Fruit fly (Drosophila melanogaster): ENCODE measurements around the gene RagA-B.

Gene RagA-B

dm6 chr3R:8984141-8984540 lies at the start of gene RagA-B:
TSS of gene RagA-B (minus strand) at chr3R:8984315.
- TF ChIP-seq ttk (optimal IDR thresholded peaks at IDR 0.05): no peak
- no peak for TF ChIP-seq h (optimal IDR thresholded peaks at IDR 0.05)
- TF ChIP-seq Sin3A (optimal IDR thresholded peaks at IDR 0.05): no peak
- TF ChIP-seq Myc (optimal IDR thresholded peaks at IDR 0.05): no peak
- no peak for TF ChIP-seq psq (optimal IDR thresholded peaks at IDR 0.05)
- TF ChIP-seq insv (optimal IDR thresholded peaks at IDR 0.05): no peak

DNA sequence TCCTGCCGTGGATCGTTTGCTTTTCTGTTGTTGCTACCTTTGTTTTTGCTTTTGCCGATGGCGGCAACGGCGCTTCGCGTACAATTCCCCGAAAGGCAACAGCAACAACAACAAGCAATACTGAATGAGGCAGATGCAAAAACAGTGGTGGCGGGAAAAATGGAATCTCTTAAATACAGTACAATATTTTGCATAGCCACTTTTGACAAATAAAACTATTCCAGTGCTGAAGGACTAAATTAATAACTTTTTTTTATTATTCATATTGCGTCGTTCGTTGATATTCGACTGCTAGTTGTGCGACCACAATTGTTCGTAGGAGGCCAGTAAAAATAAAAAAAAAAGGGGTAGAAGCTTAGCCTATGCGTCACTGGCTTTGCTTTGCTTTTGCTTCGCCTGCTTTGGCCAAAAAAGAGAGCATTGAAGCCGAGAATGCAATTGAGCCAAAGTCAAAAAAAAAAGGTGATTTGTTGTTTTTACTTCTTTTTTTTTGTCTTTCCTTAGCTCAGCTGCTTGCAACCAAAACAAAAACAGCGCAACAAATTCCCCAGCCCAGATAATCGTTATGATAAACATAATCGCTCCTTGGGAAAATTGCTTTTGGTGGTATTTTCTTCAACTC lies 47.8 kb upstream of the RagA-B start:
- no peak for TF ChIP-seq h (optimal IDR thresholded peaks at IDR 0.05)

DNA sequence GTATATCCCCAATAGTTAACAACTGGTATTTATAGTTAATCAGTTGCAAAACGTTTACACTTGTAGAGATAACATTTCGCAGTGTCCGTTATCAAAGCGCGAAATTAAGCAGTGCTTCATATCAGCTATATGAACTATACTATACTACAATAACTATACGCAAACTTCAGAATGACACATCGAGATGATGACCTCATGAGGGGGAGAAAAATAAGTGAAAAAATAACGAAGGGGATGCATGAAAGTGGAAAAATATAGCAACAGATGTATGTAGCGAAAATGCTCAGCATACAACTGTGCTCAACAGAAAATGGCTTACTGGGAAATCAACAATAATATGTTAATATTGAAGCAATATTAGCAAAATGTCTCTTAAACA lies 46.6 kb upstream of the RagA-B start:
- no peak for TF ChIP-seq h (optimal IDR thresholded peaks at IDR 0.05)
- TF ChIP-seq Sin3A (optimal IDR thresholded peaks at IDR 0.05): no peak
- no peak for TF ChIP-seq ttk (optimal IDR thresholded peaks at IDR 0.05)
- TF ChIP-seq Myc (optimal IDR thresholded peaks at IDR 0.05): no peak
- TF ChIP-seq insv (optimal IDR thresholded peaks at IDR 0.05): no peak
- TF ChIP-seq psq (optimal IDR thresholded peaks at IDR 0.05): no peak

dm6 chr3R:9030006-9030749 lies 46.1 kb upstream of the RagA-B start:
- TF ChIP-seq psq (optimal IDR thresholded peaks at IDR 0.05) (no peak), Sin3A (optimal IDR thresholded peaks at IDR 0.05) (no peak), insv (optimal IDR thresholded peaks at IDR 0.05) (no peak), Myc (optimal IDR thresholded peaks at IDR 0.05) (no peak), h (optimal IDR thresholded peaks at IDR 0.05) (no peak), ttk (optimal IDR thresholded peaks at IDR 0.05) (no peak)

- TF ChIP-seq Sin3A (optimal IDR thresholded peaks at IDR 0.05): no peak
- no peak for TF ChIP-seq insv (optimal IDR thresholded peaks at IDR 0.05)
- TF ChIP-seq Myc (optimal IDR thresholded peaks at IDR 0.05): no peak
- no peak for TF ChIP-seq psq (optimal IDR thresholded peaks at IDR 0.05)
- TF ChIP-seq h (optimal IDR thresholded peaks at IDR 0.05): no peak
- TF ChIP-seq ttk (optimal IDR thresholded peaks at IDR 0.05): no peak
Observed at dm6 chr3R:9029411-9029810, 45.3 kb upstream of the RagA-B start.

DNA sequence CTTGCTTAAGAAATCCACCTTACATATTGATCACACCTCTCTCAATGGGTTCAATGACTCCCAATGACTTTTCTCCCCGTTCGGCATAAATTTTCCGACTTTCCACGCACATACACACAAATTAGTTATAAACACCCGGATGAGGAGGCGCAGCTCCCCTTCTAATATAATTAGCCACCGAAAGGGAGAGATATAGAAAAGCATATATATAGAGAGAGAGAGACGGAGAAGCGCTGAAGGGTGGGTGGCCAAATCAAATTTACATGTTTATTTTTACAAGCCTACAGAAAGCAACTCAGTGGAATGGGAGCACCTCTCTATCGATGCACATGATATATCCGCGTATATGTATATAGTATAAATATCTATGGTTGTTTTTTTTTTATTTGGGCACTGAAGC lies 44.6 kb upstream of the RagA-B start:
- TF ChIP-seq Myc (optimal IDR thresholded peaks at IDR 0.05) (no peak), h (optimal IDR thresholded peaks at IDR 0.05) (no peak), ttk (optimal IDR thresholded peaks at IDR 0.05) (no peak), insv (optimal IDR thresholded peaks at IDR 0.05) (no peak), Sin3A (optimal IDR thresholded peaks at IDR 0.05) (no peak), psq (optimal IDR thresholded peaks at IDR 0.05) (no peak)

DNA sequence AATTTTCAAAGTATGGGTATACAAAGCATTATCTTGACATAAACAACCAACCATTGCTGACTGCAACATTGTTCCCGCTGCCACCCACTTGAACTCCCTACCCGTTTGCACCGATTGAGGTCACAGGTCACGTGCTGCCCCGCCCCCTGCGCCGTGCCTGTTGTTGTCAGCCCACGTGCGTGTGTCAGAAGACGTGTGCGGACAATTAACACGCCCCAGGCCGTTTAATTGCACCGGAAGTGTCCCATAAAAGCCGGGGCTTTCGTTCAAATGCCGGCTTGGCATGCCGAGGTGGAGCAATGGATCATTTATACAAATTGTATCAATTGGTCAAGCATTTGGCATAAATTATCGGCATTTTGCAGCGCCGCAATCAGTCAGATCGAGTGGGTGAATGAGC lies 43.0 kb upstream of the RagA-B start:
- TF ChIP-seq psq (optimal IDR thresholded peaks at IDR 0.05) (no peak), insv (optimal IDR thresholded peaks at IDR 0.05) (no peak), Myc (optimal IDR thresholded peaks at IDR 0.05) (no peak), h (optimal IDR thresholded peaks at IDR 0.05) (no peak), Sin3A (optimal IDR thresholded peaks at IDR 0.05) (no peak), ttk (optimal IDR thresholded peaks at IDR 0.05) (no peak)

dm6 chr3R:9024835-9025510 lies 40.9 kb upstream of the RagA-B start:
- TF ChIP-seq insv (optimal IDR thresholded peaks at IDR 0.05) (no peak), Myc (optimal IDR thresholded peaks at IDR 0.05) (no peak), h (optimal IDR thresholded peaks at IDR 0.05) (no peak), ttk (optimal IDR thresholded peaks at IDR 0.05) (no peak), psq (optimal IDR thresholded peaks at IDR 0.05) (no peak), Sin3A (optimal IDR thresholded peaks at IDR 0.05) (no peak)

DNA sequence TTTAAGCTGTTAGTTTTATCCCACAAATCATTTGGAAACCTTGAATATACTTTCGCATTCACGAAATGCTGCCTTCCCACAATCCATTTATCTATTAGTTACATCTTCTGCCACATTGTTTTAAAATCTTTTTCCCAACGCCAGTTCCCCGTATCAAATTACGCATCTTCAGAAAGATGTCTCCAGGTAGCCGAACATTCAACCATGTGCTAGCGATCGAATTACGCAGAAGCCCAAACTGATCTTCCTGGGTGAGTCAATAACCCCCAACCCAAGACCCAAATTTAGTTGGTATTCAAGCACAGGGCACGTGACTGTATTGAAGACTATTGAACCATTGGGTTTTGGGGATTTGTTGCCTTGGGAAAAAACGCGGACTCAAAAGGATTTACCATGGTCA lies 39.8 kb upstream of the RagA-B start:
- TF ChIP-seq h (optimal IDR thresholded peaks at IDR 0.05) (no peak), Sin3A (optimal IDR thresholded peaks at IDR 0.05) (no peak), insv (optimal IDR thresholded peaks at IDR 0.05) (no peak), psq (optimal IDR thresholded peaks at IDR 0.05) (no peak), Myc (optimal IDR thresholded peaks at IDR 0.05) (no peak), ttk (optimal IDR thresholded peaks at IDR 0.05) (no peak)

DNA sequence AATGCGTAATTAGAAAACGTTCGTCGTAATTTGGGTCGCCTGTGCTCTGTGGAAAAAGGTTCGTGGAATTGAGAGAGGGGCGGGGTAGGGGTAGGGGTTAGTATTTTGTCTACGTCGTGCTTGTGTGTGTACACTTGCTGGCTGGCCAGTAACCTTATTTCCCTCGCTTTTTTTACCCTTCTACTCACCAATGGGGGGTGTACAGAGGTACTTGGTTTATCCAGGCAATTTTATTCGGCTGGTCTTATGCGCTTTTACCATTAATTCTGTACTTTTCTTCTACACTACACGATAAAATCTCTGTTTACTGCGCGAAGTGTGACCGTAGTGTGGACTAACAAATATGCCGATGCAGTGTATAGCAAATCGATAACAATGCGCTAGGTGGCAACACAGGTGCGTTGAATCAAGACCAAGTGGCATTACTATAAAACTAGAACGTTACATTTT lies 35.6 kb upstream of the RagA-B start, which contains the start of gene tgo:
TSS of gene tgo (minus strand) at position 334 of the 450 bp plus-strand sequence.
- TF ChIP-seq Myc (optimal IDR thresholded peaks at IDR 0.05): no peak
- TF ChIP-seq ttk (optimal IDR thresholded peaks at IDR 0.05): no peak
- TF ChIP-seq h (optimal IDR thresholded peaks at IDR 0.05): no peak
- TF ChIP-seq Sin3A (optimal IDR thresholded peaks at IDR 0.05): no peak
- TF ChIP-seq psq (optimal IDR thresholded peaks at IDR 0.05): no peak
- no peak for TF ChIP-seq insv (optimal IDR thresholded peaks at IDR 0.05)

dm6 chr3R:9016869-9017268 lies 32.8 kb upstream of the RagA-B start:
- TF ChIP-seq h (optimal IDR thresholded peaks at IDR 0.05) (no peak), Sin3A (optimal IDR thresholded peaks at IDR 0.05) (no peak), Myc (optimal IDR thresholded peaks at IDR 0.05) (no peak), insv (optimal IDR thresholded peaks at IDR 0.05) (no peak), ttk (optimal IDR thresholded peaks at IDR 0.05) (no peak)

dm6 chr3R:9014859-9015466 lies 30.8 kb upstream of the RagA-B start, which contains the start of the genes Kcmf1, Sf3b5 and CG11986:
TSS of gene Kcmf1 (minus strand) at chr3R:9014909.
TSS of gene Sf3b5 (minus strand) at chr3R:9015341.
TSS of gene CG11986 (plus strand) at chr3R:9015446.
- no peak for TF ChIP-seq psq (optimal IDR thresholded peaks at IDR 0.05)

Measured in Kc167 (cell line).